Fruit fly (Drosophila melanogaster): ENCODE measurements around the gene PH4alphaSG1.

PH4alphaSG1 gene

dm6 chr3R:30529570-30529969, 24.1 kb upstream of the PH4alphaSG1 start:
- no peak for TF ChIP-seq Ets96B (tag; optimal IDR thresholded peaks at IDR 0.05)
- no peak for TF ChIP-seq CG8319 (GFP tag; optimal IDR thresholded peaks at IDR 0.05)
- peak; percentile 14 for TF ChIP-seq Sox14 (GFP tag; optimal IDR thresholded peaks at IDR 0.05)
- no peak for TF ChIP-seq CG16779 (tag; optimal IDR thresholded peaks at IDR 0.05)
- no peak for TF ChIP-seq fd59A (GFP tag; optimal IDR thresholded peaks at IDR 0.05)
- peak; percentile 35; the same call in 1 of the 3 replicates for TF ChIP-seq CG8119 (GFP tag; IDR thresholded peaks at IDR 0.05)
- no peak for TF ChIP-seq spab (GFP tag; optimal IDR thresholded peaks at IDR 0.05)
- TF ChIP-seq Gug (GFP tag; IDR thresholded peaks at IDR 0.05), result peak; percentile 24; the same call in 1 of the 2 replicates
- peak; percentile 32; the same call in 1 of the 3 replicates for TF ChIP-seq CG6163 (GFP tag; IDR thresholded peaks at IDR 0.05)
- TF ChIP-seq eg (GFP tag; IDR thresholded peaks at IDR 0.05), result peak; percentile 51
- TF ChIP-seq Hr39 (GFP tag; optimal IDR thresholded peaks at IDR 0.05), result no peak
- TF ChIP-seq net (GFP tag; optimal IDR thresholded peaks at IDR 0.05), result no peak
- TF ChIP-seq CG6276 (GFP tag; optimal IDR thresholded peaks at IDR 0.05), result no peak
- TF ChIP-seq CG32006 (GFP tag; optimal IDR thresholded peaks at IDR 0.05), result peak; percentile 41
- TF ChIP-seq CG10631 (GFP tag; optimal IDR thresholded peaks at IDR 0.05), result peak; percentile 0
- no peak for TF ChIP-seq OdsH (GFP tag; optimal IDR thresholded peaks at IDR 0.05)
- TF ChIP-seq CG15336 (GFP tag; IDR thresholded peaks at IDR 0.05), result peak; percentile 50
- peak; percentile 36 for TF ChIP-seq Hr4 (GFP tag; optimal IDR thresholded peaks at IDR 0.05)
- no peak for TF ChIP-seq Smox (GFP tag; optimal IDR thresholded peaks at IDR 0.05)
- TF ChIP-seq Eip78C (GFP tag), result peak; percentile 48

- TF ChIP-seq CG32006 (GFP tag; optimal IDR thresholded peaks at IDR 0.05) (peak; percentile 29), CG15336 (GFP tag; IDR thresholded peaks at IDR 0.05) (0 out of 2 replicates have a peak, but pooled peaks have one; percentile 34), Eip78C (GFP tag) (peak; percentile 32), svp (GFP tag) (no peak), eg (GFP tag; IDR thresholded peaks at IDR 0.05) (peak; percentile 41; the same call in 1 of the 3 replicates)
Observed at dm6 chr3R:30528692-30529305, 23.3 kb upstream of the PH4alphaSG1 start.

- TF ChIP-seq net (GFP tag; optimal IDR thresholded peaks at IDR 0.05) (no peak), esn (GFP tag; optimal IDR thresholded peaks at IDR 0.05) (no peak), ss (GFP tag; optimal IDR thresholded peaks at IDR 0.05) (peak; percentile 18 to 37), CG6808 (GFP tag; optimal IDR thresholded peaks at IDR 0.05) (peak; percentile 12), Eip78C (GFP tag) (peak; percentile 87), vri (GFP tag; optimal IDR thresholded peaks at IDR 0.05) (peak; percentile 11), Hr38 (GFP tag; optimal IDR thresholded peaks at IDR 0.05) (no peak), CG16779 (tag; optimal IDR thresholded peaks at IDR 0.05) (peak; percentile 37), fd59A (GFP tag; optimal IDR thresholded peaks at IDR 0.05) (no peak), CG3919 (GFP tag; optimal IDR thresholded peaks at IDR 0.05) (peak; percentile 34), CG6276 (GFP tag; optimal IDR thresholded peaks at IDR 0.05) (peak; percentile 50), eg (GFP tag; IDR thresholded peaks at IDR 0.05) (peak; percentile 69; the same call in 2 of the 3 replicates), spab (GFP tag; optimal IDR thresholded peaks at IDR 0.05) (peak; percentile 4), Lpt (GFP tag; optimal IDR thresholded peaks at IDR 0.05) (no peak), CG15336 (GFP tag; IDR thresholded peaks at IDR 0.05) (peak; percentile 65), Blimp-1 (GFP tag; optimal IDR thresholded peaks at IDR 0.05) (peak; percentile 79), CG9139 (GFP tag; optimal IDR thresholded peaks at IDR 0.05) (peak; percentile 24), CG6854 (GFP tag; optimal IDR thresholded peaks at IDR 0.05) (no peak), svp (GFP tag) (peak; percentile 53), CG6163 (GFP tag; IDR thresholded peaks at IDR 0.05) (peak; percentile 46; the same call in 1 of the 3 replicates), Met (GFP tag; optimal IDR thresholded peaks at IDR 0.05) (peak; percentile 8), topi (GFP tag; optimal IDR thresholded peaks at IDR 0.05) (peak; percentile 16)
Observed at dm6 chr3R:30526799-30527465, 21.5 kb upstream of the PH4alphaSG1 start, which contains the start of gene jdp. jdp (minus strand) TSS chr3R:30527037.

- TF ChIP-seq CG6163 (GFP tag; IDR thresholded peaks at IDR 0.05) (peak; percentile 69), CG8632 (GFP tag; optimal IDR thresholded peaks at IDR 0.05) (no peak), CG4318 (GFP tag; optimal IDR thresholded peaks at IDR 0.05) (no peak), fd59A (GFP tag; optimal IDR thresholded peaks at IDR 0.05) (no peak), Eip78C (GFP tag) (no peak), CG32006 (GFP tag; optimal IDR thresholded peaks at IDR 0.05) (peak; percentile 27), fd85E (GFP tag; optimal IDR thresholded peaks at IDR 0.05) (no peak), CG6276 (GFP tag; optimal IDR thresholded peaks at IDR 0.05) (no peak), CG7368 (GFP tag; optimal IDR thresholded peaks at IDR 0.05) (no peak), dsx (GFP tag; optimal IDR thresholded peaks at IDR 0.05; ENCODE audit: poor library complexity, severe bottlenecking) (no peak), topi (GFP tag; optimal IDR thresholded peaks at IDR 0.05) (no peak), CG11902 (GFP tag; optimal IDR thresholded peaks at IDR 0.05) (no peak), eg (GFP tag; IDR thresholded peaks at IDR 0.05) (peak; percentile 54; the same call in 1 of the 3 replicates), CG8119 (GFP tag; IDR thresholded peaks at IDR 0.05) (peak; percentile 31; the same call in 1 of the 3 replicates), acj6 (GFP tag; optimal IDR thresholded peaks at IDR 0.05) (no peak), Sox102F (GFP tag; optimal IDR thresholded peaks at IDR 0.05) (no peak), Met (GFP tag; optimal IDR thresholded peaks at IDR 0.05) (no peak)
Observed at dm6 chr3R:30525629-30526028, 20.2 kb upstream of the PH4alphaSG1 start.
